Worm (Caenorhabditis elegans): ENCODE measurements around the gene btb-9.
"Not testable (repeated sequence)": the region's sequence is repeated elsewhere in the genome, so short reads cannot be mapped to it uniquely, and the experiment has no call there.

Gene btb-9

DNA sequence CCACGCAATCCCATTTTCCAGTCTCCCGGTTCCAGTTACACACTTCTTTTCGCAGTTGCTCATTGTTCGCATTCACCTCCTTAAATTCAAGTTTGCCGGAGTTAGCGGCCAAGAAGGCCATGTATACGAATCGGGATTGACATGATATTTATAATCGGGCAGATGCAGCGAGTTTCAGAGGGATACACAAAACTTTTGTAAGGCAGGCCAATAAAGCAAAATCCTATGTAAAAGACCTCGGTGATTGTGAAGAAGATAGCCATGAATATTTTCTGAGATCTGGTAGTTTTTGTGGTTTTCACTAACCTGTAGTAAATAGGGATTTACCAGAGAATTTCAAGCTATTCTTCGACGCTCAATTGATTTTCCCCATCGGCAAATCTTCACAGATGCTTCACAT lies 38.4 kb downstream of the btb-9 start:
- TF ChIP-seq unc-62 (GFP tag; optimal IDR thresholded peaks at IDR 0.05): no peak

DNA sequence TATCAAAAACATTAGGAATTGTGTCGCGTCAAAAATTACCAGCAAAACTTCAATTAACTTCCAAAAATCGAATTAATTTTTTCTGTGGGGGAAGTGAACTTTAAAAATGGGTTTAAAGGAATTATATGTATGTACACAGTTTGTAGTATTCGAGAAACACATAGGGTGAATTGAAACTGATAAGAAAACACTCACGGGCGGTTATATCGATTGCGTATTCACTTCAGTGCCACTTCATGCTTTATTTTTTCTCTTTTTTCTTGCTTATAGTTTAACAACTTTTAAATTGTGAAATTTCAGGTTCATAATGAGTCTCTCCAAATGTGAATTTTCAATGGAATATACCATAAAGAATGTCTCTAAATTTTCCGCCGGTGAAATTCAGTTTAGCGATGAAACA lies 43.0 kb downstream of the btb-9 start, which contains the start of gene math-26:
math-26 (plus strand) TSS at position 301 of the 400 bp plus-strand sequence.
- TF ChIP-seq unc-62 (GFP tag; optimal IDR thresholded peaks at IDR 0.05): not testable (repeated sequence)

- no peak for TF ChIP-seq unc-62 (GFP tag; optimal IDR thresholded peaks at IDR 0.05)
Measured at ce11 chrII:1771785-1772184, 43.5 kb downstream of the btb-9 start, which contains the start of gene math-3. Gene math-3, plus strand, starts transcription at chrII:1772085.

- not testable (repeated sequence) for TF ChIP-seq unc-62 (GFP tag; optimal IDR thresholded peaks at IDR 0.05)
Measured at ce11 chrII:1775234-1775633, 46.9 kb downstream of the btb-9 start, which contains the start of gene F36H5.14. Gene F36H5.14, plus strand, starts transcription at chrII:1775534.

Data from whole organism, dauer.